Worm (Caenorhabditis elegans): ENCODE results near the gene R05D8.7.

DNA sequence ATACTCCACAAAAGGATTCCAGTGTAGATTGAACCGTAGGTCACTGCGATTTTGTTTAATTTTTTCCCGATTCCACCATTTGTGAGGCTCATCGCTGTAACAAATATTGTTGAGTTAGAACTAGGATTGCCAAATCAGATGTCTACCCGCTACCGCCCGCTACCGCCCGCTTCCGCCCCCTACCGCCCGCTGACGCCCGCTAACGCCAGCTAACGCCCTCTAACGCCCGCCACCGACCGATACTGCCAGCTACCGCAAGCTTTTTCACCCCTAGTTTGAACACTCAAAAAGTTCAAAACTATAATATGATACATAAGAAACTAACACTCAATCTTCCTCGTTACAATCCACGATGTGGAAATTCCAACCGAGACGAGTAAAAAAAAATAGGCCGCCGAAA lies 4.6 kb downstream of the R05D8.7 start:
- TF ChIP-seq unc-62 (GFP tag; optimal IDR thresholded peaks at IDR 0.05 in 1 of 2), result no peak
- no peak for TF ChIP-seq unc-62 (tag; optimal IDR thresholded peaks at IDR 0.05)
- TF ChIP-seq nhr-11 (tag; optimal IDR thresholded peaks at IDR 0.05), result no peak
- no peak for TF ChIP-seq lin-38 (GFP tag; IDR thresholded peaks at IDR 0.05)
- no peak for TF ChIP-seq ceh-82 (tag; optimal IDR thresholded peaks at IDR 0.05)
- no peak for TF ChIP-seq skn-1 (tag; optimal IDR thresholded peaks at IDR 0.05)
- TF ChIP-seq pqm-1 (tag; optimal IDR thresholded peaks at IDR 0.05), result no peak
- TF ChIP-seq F44E2.7 (GFP tag; IDR thresholded peaks at IDR 0.05), result no peak
- no peak for TF ChIP-seq egl-43 (GFP tag; IDR thresholded peaks at IDR 0.05)
- TF ChIP-seq saeg-2 (GFP tag; IDR thresholded peaks at IDR 0.05), result no peak
- no peak for TF ChIP-seq fos-1 (tag; optimal IDR thresholded peaks at IDR 0.05)
- no peak for TF ChIP-seq nhr-237 (tag; optimal IDR thresholded peaks at IDR 0.05)
- TF ChIP-seq mdt-29 (GFP tag; IDR thresholded peaks at IDR 0.05), result no peak
- no peak for TF ChIP-seq lin-13 (GFP tag; optimal IDR thresholded peaks at IDR 0.05)
- TF ChIP-seq Y75B8A.6 (GFP tag; IDR thresholded peaks at IDR 0.05), result no peak
